Fruit fly (Drosophila melanogaster) whole organism, embryonic: ENCODE data around the gene gfzf.

ENCODE experiments used
- Awh ChIP-seq: fragments of 200-800 bp; sonication (Bioruptor generic); IDR thresholded peaks from 2 replicates; pipeline ENCODE4, ENCODE4 v1.3.6; 2022; ENCODE audit warnings: missing biosample characterization, missing genetic modification characterization
- CG10267 ChIP-seq: fragments of 200-800 bp; sonication (Bioruptor generic); optimal IDR thresholded peaks from 2 replicates; lab custom pipeline; 2018; ENCODE audit warnings: missing biosample characterization, mild to moderate bottlenecking, missing genetic modification characterization, moderate library complexity
- CG12299 ChIP-seq: fragments of 200-800 bp; sonication (Bioruptor generic); optimal IDR thresholded peaks from 2 replicates; lab custom pipeline; 2018; ENCODE audit warnings: missing biosample characterization, mild to moderate bottlenecking, missing genetic modification characterization
- CG15479 ChIP-seq: fragments of 200-800 bp; sonication (Bioruptor generic); optimal IDR thresholded peaks from 3 replicates; lab custom pipeline; 2019; ENCODE audit warnings: missing biosample characterization, mild to moderate bottlenecking, missing genetic modification characterization, moderate library complexity
- CG15601 ChIP-seq: fragments of 200-800 bp; sonication (Bioruptor generic); optimal IDR thresholded peaks from 3 replicates; lab custom pipeline; 2019; ENCODE audit warnings: missing biosample characterization, mild to moderate bottlenecking, missing genetic modification characterization, moderate library complexity
- CG2116 ChIP-seq: fragments of 200-800 bp; sonication (Bioruptor generic); optimal IDR thresholded peaks from 3 replicates; lab custom pipeline; 2018; ENCODE audit warnings: missing biosample characterization, mild to moderate bottlenecking, missing genetic modification characterization
- CG3163 ChIP-seq: fragments of 200-800 bp; sonication (Bioruptor generic); optimal IDR thresholded peaks from 3 replicates; lab custom pipeline; 2016; ENCODE audit warnings: missing biosample characterization, missing genetic modification characterization
- CG33213 ChIP-seq: fragments of 200-800 bp; sonication (Bioruptor generic); optimal IDR thresholded peaks from 3 replicates; lab custom pipeline; 2016; ENCODE audit warnings: missing biosample characterization, missing genetic modification characterization
- CG34422 ChIP-seq: fragments of 200-800 bp; sonication (Bioruptor generic); IDR thresholded peaks from 3 replicates; pipeline ENCODE4 v1.3.6; 2022; ENCODE audit warnings: missing biosample characterization, missing genetic modification characterization
- CG7357 ChIP-seq: fragments of 200-800 bp; sonication (Bioruptor generic); IDR thresholded peaks from 3 replicates; pipeline ENCODE4 v1.3.6; 2022; ENCODE audit warnings: missing biosample characterization, missing genetic modification characterization
- CG9876 ChIP-seq: fragments of 200-800 bp; sonication (Bioruptor generic); optimal IDR thresholded peaks from 2 replicates; lab custom pipeline; 2016; ENCODE audit warnings: missing biosample characterization, missing genetic modification characterization
- CHES-1-like ChIP-seq: fragments of 200-800 bp; sonication (Bioruptor generic); optimal IDR thresholded peaks from 2 replicates; lab custom pipeline; 2016; ENCODE audit warnings: missing biosample characterization, missing genetic modification characterization
- Ets65A ChIP-seq: fragments of 200-800 bp; sonication (Bioruptor generic); peaks from one replicate; lab custom pipeline; 2016; ENCODE audit warnings: missing biosample characterization, missing genetic modification characterization
- HLH4C ChIP-seq: fragments of 200-800 bp; sonication (Bioruptor generic); IDR thresholded peaks from 3 replicates; pipeline ENCODE4 v1.3.6; 2022; ENCODE audit warnings: missing biosample characterization, missing genetic modification characterization; ENCODE audit not compliant: partially characterized antibody
- Hr51 ChIP-seq, 2 experiments: fragments of 200-800 bp; sonication (Bioruptor generic); optimal IDR thresholded peaks; 2 replicates in 1 of 2; 3 replicates in 1 of 2; lab custom pipeline; 2016 to 2018; ENCODE audit warnings: missing biosample characterization in 2 of 2, missing genetic modification characterization in 2 of 2, mild to moderate bottlenecking in 1 of 2, moderate library complexity in 1 of 2
- Nf-YC ChIP-seq: fragments of 200-800 bp; optimal IDR thresholded peaks from 3 replicates; lab custom pipeline; 2019; ENCODE audit warnings: missing biosample characterization, mild to moderate bottlenecking, missing genetic modification characterization, moderate library complexity
- Opbp ChIP-seq: fragments of 200-800 bp; sonication (Bioruptor generic); IDR thresholded peaks from 3 replicates; pipeline ENCODE4 v1.3.6; 2022; ENCODE audit warnings: missing biosample characterization, missing genetic modification characterization; ENCODE audit not compliant: partially characterized antibody
- ab ChIP-seq: fragments of 200-800 bp; sonication (Bioruptor generic); optimal IDR thresholded peaks from 2 replicates; lab custom pipeline; 2016; ENCODE audit warnings: missing biosample characterization, missing genetic modification characterization
- bbx ChIP-seq: fragments of 200-800 bp; sonication (Bioruptor generic); IDR thresholded peaks from 2 replicates; pipeline ENCODE4 v1.3.6; 2022; ENCODE audit warnings: missing biosample characterization, missing genetic modification characterization; ENCODE audit not compliant: partially characterized antibody
- bcd ChIP-seq: fragments of 200-800 bp; sonication (Bioruptor generic); optimal IDR thresholded peaks from 2 replicates; lab custom pipeline; 2017; ENCODE audit warnings: missing biosample characterization, mild to moderate bottlenecking, missing genetic modification characterization
- cas ChIP-seq: fragments of 200-800 bp; sonication (Bioruptor generic); IDR thresholded peaks from 2 replicates; pipeline ENCODE4 v1.3.6; 2022; ENCODE audit warnings: missing biosample characterization, missing genetic modification characterization
- chinmo ChIP-seq: fragments of 200-800 bp; sonication (Bioruptor generic); IDR thresholded peaks from 4 replicates; pipeline ENCODE4 v1.3.6; 2022; ENCODE audit warnings: missing biosample characterization, missing genetic modification characterization; ENCODE audit not compliant: partially characterized antibody
- ewg ChIP-seq: fragments of 200-800 bp; sonication (Bioruptor generic); optimal IDR thresholded peaks from 3 replicates; lab custom pipeline; 2017; ENCODE audit warnings: mild to moderate bottlenecking, missing biosample characterization, missing genetic modification reagents, missing genetic modification characterization
- fd96Cb ChIP-seq: fragments of 200-800 bp; sonication (Bioruptor generic); optimal IDR thresholded peaks from 2 replicates; lab custom pipeline; 2018; ENCODE audit warnings: missing biosample characterization, mild to moderate bottlenecking, missing genetic modification characterization, moderate library complexity
- gcm ChIP-seq: fragments of 200-800 bp; sonication (Bioruptor generic); optimal IDR thresholded peaks from 2 replicates; lab custom pipeline; 2019; ENCODE audit warnings: missing biosample characterization, mild to moderate bottlenecking, missing genetic modification characterization, moderate library complexity
- gem ChIP-seq: fragments of 200-800 bp; sonication (Bioruptor generic); optimal IDR thresholded peaks from 2 replicates; lab custom pipeline; 2019; ENCODE audit warnings: missing biosample characterization, mild to moderate bottlenecking, missing genetic modification characterization, moderate library complexity
- gsb-n ChIP-seq: fragments of 200-800 bp; sonication (Bioruptor generic); optimal IDR thresholded peaks from 3 replicates; lab custom pipeline; 2018; ENCODE audit warnings: missing biosample characterization, mild to moderate bottlenecking, missing genetic modification characterization
- insv ChIP-seq, 2 experiments: fragments of 200-800 bp; sonication (Bioruptor generic); optimal IDR thresholded peaks; 3 replicates each; lab custom pipeline; 2016 to 2018; ENCODE audit warnings: missing biosample characterization in 2 of 2, missing genetic modification characterization in 2 of 2
- kni ChIP-seq: fragments of 200-800 bp; sonication (Bioruptor generic); optimal IDR thresholded peaks from 3 replicates; lab custom pipeline; 2017; ENCODE audit warnings: mild to moderate bottlenecking, missing biosample characterization, missing genetic modification reagents, missing genetic modification characterization
- nerfin-1 ChIP-seq: fragments of 200-800 bp; sonication (Bioruptor generic); optimal IDR thresholded peaks from 3 replicates; lab custom pipeline; 2019; ENCODE audit warnings: missing biosample characterization, mild to moderate bottlenecking, missing genetic modification characterization, moderate library complexity
- oc ChIP-seq: fragments of 200-800 bp; sonication (Bioruptor generic); optimal IDR thresholded peaks from 2 replicates; lab custom pipeline; 2018; ENCODE audit warnings: missing biosample characterization, mild to moderate bottlenecking, missing genetic modification characterization, moderate library complexity
- prd ChIP-seq, 3 experiments: fragments of >200 bp in 2 of 3; fragments of 200-800 bp in 1 of 3; sonication (Bioruptor generic) in 1 of 3; optimal IDR thresholded peaks in 2 of 3; IDR thresholded peaks in 1 of 3; 2 replicates in 2 of 3; 3 replicates in 1 of 3; pipeline versions ENCODE4 v1.3.6 to Lab custom; 2017 to 2022; ENCODE audit warnings: missing biosample characterization in 1 of 3, missing genetic modification characterization in 1 of 3
- pros ChIP-seq: fragments of 200-800 bp; sonication (Bioruptor generic); optimal IDR thresholded peaks from 3 replicates; lab custom pipeline; 2019; ENCODE audit warnings: missing biosample characterization, mild to moderate bottlenecking, missing genetic modification characterization, moderate library complexity
- psq ChIP-seq: fragments of 200-800 bp; sonication (Bioruptor generic); optimal IDR thresholded peaks from 2 replicates; lab custom pipeline; 2017; ENCODE audit warnings: missing biosample characterization, missing genetic modification characterization
- ranshi ChIP-seq: fragments of 200-800 bp; sonication (Bioruptor generic); IDR thresholded peaks from 2 replicates; pipeline ENCODE4 v1.3.6; 2022; ENCODE audit warnings: missing biosample characterization, missing genetic modification characterization
- sd ChIP-seq: fragments of 200-800 bp; sonication (Bioruptor generic); optimal IDR thresholded peaks from 3 replicates; lab custom pipeline; 2018; ENCODE audit warnings: missing biosample characterization, mild to moderate bottlenecking, missing genetic modification characterization, moderate library complexity
- seq ChIP-seq: fragments of 200-800 bp; sonication (Bioruptor generic); IDR thresholded peaks from 2 replicates; pipeline ENCODE4 v1.3.6; 2022; ENCODE audit warnings: missing biosample characterization, missing genetic modification characterization
- slou ChIP-seq: fragments of 200-800 bp; sonication (Bioruptor generic); optimal IDR thresholded peaks from 3 replicates; lab custom pipeline; 2016; ENCODE audit warnings: missing biosample characterization, missing genetic modification characterization
- ssp ChIP-seq: fragments of 200-800 bp; sonication (Bioruptor generic); IDR thresholded peaks from 2 replicates; pipeline ENCODE4 v1.3.6; 2022; ENCODE audit warnings: missing biosample characterization, missing genetic modification characterization
- tll ChIP-seq, 2 experiments: fragments of 200-800 bp in 1 of 2; fragments of >200 bp in 1 of 2; sonication (Bioruptor generic) in 1 of 2; optimal IDR thresholded peaks; 2 replicates each; lab custom pipeline; 2017 to 2019; ENCODE audit warnings: missing biosample characterization in 2 of 2, missing genetic modification characterization in 2 of 2, mild to moderate bottlenecking in 1 of 2, moderate library complexity in 1 of 2
- trem ChIP-seq: fragments of 200-800 bp; optimal IDR thresholded peaks from 3 replicates; lab custom pipeline; 2019; ENCODE audit warnings: missing biosample characterization, mild to moderate bottlenecking, missing genetic modification characterization, moderate library complexity
- tup ChIP-seq: fragments of 200-800 bp; sonication (Bioruptor generic); optimal IDR thresholded peaks from 2 replicates; lab custom pipeline; 2016; ENCODE audit warnings: missing biosample characterization, mild to moderate bottlenecking, missing genetic modification characterization, moderate library complexity

The gfzf gene

DNA sequence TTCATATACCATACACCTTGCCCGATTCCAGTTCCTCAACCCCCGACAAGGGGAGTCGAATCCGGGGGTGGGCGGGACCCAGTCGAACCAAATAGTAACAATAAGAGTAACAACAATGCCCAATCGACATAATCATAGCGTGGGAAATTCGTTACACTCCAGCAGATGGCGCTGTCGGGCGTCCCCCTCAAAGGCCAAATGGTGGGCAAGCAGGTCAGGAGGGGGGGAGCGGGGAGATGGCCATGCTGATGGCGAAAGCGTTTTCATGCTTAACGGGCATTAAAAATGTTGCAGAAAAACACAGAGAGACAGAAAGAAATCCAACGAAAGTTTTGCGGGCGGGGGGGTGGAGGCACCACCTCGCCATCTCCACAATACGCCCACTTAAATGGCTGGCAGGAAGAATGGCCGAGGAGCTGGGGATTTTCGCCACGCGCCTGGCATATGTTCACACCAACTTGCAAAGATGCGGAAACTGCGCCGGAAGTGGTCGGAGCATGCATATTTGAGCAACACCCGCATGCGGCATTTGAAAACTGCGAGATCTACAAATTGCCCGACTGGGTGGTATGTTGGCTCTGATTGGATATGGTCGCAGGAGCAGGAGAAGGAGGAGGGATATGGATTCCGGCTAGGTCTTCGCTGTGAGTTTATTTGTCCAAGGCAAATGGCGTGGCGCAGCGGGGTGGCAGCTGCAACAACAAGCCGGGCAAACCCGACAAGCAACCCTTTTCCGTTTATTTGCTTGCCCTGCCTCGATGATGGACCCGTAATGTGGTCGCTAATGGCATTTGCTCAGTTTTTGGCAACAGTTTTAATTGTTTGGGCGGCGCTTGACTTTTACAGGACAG is 11.4 kb downstream of the gfzf start (continued):
- peak; percentile 21 for TF ChIP-seq nerfin-1 (tag; lab: Kevin White, UChicago)
- TF ChIP-seq bbx (GFP tag; lab: Robert Waterston, UW) = no peak
- TF ChIP-seq CG15601 (tag; lab: Kevin White, UChicago) = no peak
- no peak for TF ChIP-seq CG3163 (GFP tag; lab: Kevin White, UChicago)
- no peak for TF ChIP-seq Hr51 (GFP tag; optimal IDR thresholded peaks at IDR 0.05; lab: Kevin White, UChicago)
- no peak for TF ChIP-seq tup
- no peak for TF ChIP-seq sd
- no peak for TF ChIP-seq CG15479 (GFP tag; lab: Kevin White, UChicago)
- TF ChIP-seq Opbp = 0 out of 3 replicates have a peak, but pooled peaks have one; percentile 22
- peak; percentile 9 for TF ChIP-seq gcm (GFP tag; lab: Kevin White, UChicago)
- TF ChIP-seq CG12299 (tag; lab: Kevin White, UChicago) = no peak
- no peak for TF ChIP-seq psq (GFP tag; lab: Kevin White, UChicago)

dm6 chr3R:7138058-7138457 is 12.7 kb downstream of the gfzf start:
- TF ChIP-seq Ets65A (GFP tag; lab: Kevin White, UChicago) (peak; percentile 65), CG10267 (tag; lab: Kevin White, UChicago) (no peak), CHES-1-like (GFP tag; lab: Kevin White, UChicago) (no peak), cas (no peak), pros (peak; percentile 8), prd (optimal IDR thresholded peaks at IDR 0.05; lab: Kevin White, UChicago) (no peak), prd (GFP tag; IDR thresholded peaks at IDR 0.05; lab: Robert Waterston, UW) (0 out of 3 replicates have a peak, but pooled peaks have one; percentile 11), gsb-n (tag; lab: Kevin White, UChicago) (peak; percentile 87), ranshi (no peak), ab (GFP tag; lab: Kevin White, UChicago) (no peak), bcd (GFP tag; lab: Kevin White, UChicago) (no peak)

dm6 chr3R:7137207-7137606 is 13.6 kb downstream of the gfzf start:
- TF ChIP-seq Ets65A (GFP tag; lab: Kevin White, UChicago) (peak; percentile 92), gem (no peak)

dm6 chr3R:7135881-7136280 is 14.9 kb downstream of the gfzf start, which contains the start of gene Fer1:
TSS of gene Fer1 (plus strand) at chr3R:7136206.
- TF ChIP-seq prd (optimal IDR thresholded peaks at IDR 0.05; lab: Kevin White, UChicago) (no peak), prd (GFP tag; IDR thresholded peaks at IDR 0.05; lab: Robert Waterston, UW) (no peak), fd96Cb (no peak), Nf-YC (peak; percentile 97), seq (peak; percentile 59; the same call in 1 of the 2 replicates), Awh (no peak), kni (GFP tag; lab: Kevin White, UChicago) (no peak), slou (GFP tag; lab: Kevin White, UChicago) (no peak), CG33213 (no peak), insv (GFP tag; optimal IDR thresholded peaks at IDR 0.05; lab: Kevin White, UChicago) (peak in 1 of 2 experiments; percentile 70), CG9876 (GFP tag; lab: Kevin White, UChicago) (no peak), tll (GFP tag; optimal IDR thresholded peaks at IDR 0.05; lab: Kevin White, UChicago) (no peak), CG34422 (GFP tag; lab: Robert Waterston, UW) (0 out of 3 replicates have a peak, but pooled peaks have one; percentile 11), CG7357 (GFP tag; lab: Robert Waterston, UW) (peak; percentile 60; the same call in 1 of the 3 replicates), CG2116 (GFP tag; lab: Kevin White, UChicago) (peak; percentile 72), nerfin-1 (tag; lab: Kevin White, UChicago) (peak; percentile 22), trem (tag; lab: Kevin White, UChicago) (no peak), oc (tag; lab: Kevin White, UChicago) (peak; percentile 34), ssp (GFP tag; lab: Robert Waterston, UW) (peak; percentile 39; the same call in 1 of the 2 replicates), HLH4C (GFP tag; lab: Robert Waterston, UW) (0 out of 3 replicates have a peak, but pooled peaks have one; percentile 20), ewg (peak; percentile 24), chinmo (GFP tag; lab: Robert Waterston, UW) (0 out of 4 replicates have a peak, but pooled peaks have one; percentile 27)
